Fruit fly (Drosophila melanogaster): ENCODE data around the gene Lint-O.

Gene Lint-O

DNA sequence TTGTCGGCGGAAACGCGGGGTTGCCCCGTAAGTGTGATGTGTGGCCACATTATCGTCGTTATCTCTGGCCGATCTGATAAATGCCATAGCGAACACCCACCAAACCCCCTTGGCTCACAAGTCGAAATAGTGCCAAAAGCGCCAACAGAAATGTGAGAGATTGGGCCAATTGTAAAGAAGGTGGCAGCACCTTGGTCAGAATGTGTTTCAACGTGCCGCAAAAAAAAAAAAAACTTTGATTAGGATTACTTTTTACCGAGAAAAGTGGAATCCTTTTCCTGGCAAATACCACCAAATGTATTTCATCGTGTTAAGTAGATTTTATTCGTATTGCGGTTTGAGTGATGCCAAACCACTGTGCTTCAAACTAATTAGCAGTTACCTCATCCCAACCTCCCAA lies 44.5 kb downstream of the Lint-O start (continued):
- TF ChIP-seq gce (GFP tag; IDR thresholded peaks at IDR 0.05) (peak; percentile 54; the same call in 1 of the 3 replicates), Side (GFP tag; optimal IDR thresholded peaks at IDR 0.05) (peak; percentile 73), ab (GFP tag; optimal IDR thresholded peaks at IDR 0.05) (peak; percentile 64), CG11093 (GFP tag; IDR thresholded peaks at IDR 0.05) (peak; percentile 77; the same call in 2 of the 3 replicates), CG16813 (GFP tag; IDR thresholded peaks at IDR 0.05; ENCODE audit: partially characterized antibody) (no peak), z (GFP tag; IDR thresholded peaks at IDR 0.05) (no peak), nerfin-1 (tag; optimal IDR thresholded peaks at IDR 0.05) (no peak), otp (GFP tag; IDR thresholded peaks at IDR 0.05) (peak; percentile 83; the same call in 2 of the 3 replicates), CG14860 (GFP tag; IDR thresholded peaks at IDR 0.05; ENCODE audit: partially characterized antibody) (0 out of 3 replicates have a peak, but pooled peaks have one; percentile 48), jumu (GFP tag; optimal IDR thresholded peaks at IDR 0.05) (peak; percentile 84), slou (GFP tag; optimal IDR thresholded peaks at IDR 0.05) (peak; percentile 44), Mes4 (GFP tag; optimal IDR thresholded peaks at IDR 0.05) (peak; percentile 67), Fer3 (tag; optimal IDR thresholded peaks at IDR 0.05) (peak; percentile 84), CG14710 (tag; optimal IDR thresholded peaks at IDR 0.05) (no peak), odd (GFP tag; optimal IDR thresholded peaks at IDR 0.05) (peak; percentile 66), NfI (GFP tag; optimal IDR thresholded peaks at IDR 0.05) (peak; percentile 80), CG3163 (GFP tag; optimal IDR thresholded peaks at IDR 0.05) (peak; percentile 60), PHDP (tag; optimal IDR thresholded peaks at IDR 0.05) (peak; percentile 79), exex (tag; optimal IDR thresholded peaks at IDR 0.05) (peak; percentile 85), CG17829 (tag; optimal IDR thresholded peaks at IDR 0.05) (no peak), ara (GFP tag; IDR thresholded peaks at IDR 0.05) (peak; percentile 55; the same call in 1 of the 2 replicates), Taf1 (GFP tag; IDR thresholded peaks at IDR 0.05) (peak; percentile 95), sqz (GFP tag; optimal IDR thresholded peaks at IDR 0.05) (no peak), MESR4 (GFP tag; optimal IDR thresholded peaks at IDR 0.05) (no peak), CG10209 (GFP tag; optimal IDR thresholded peaks at IDR 0.05) (peak; percentile 81), Chrac-16 (GFP tag; optimal IDR thresholded peaks at IDR 0.05) (peak; percentile 64), CG18476 (GFP tag; optimal IDR thresholded peaks at IDR 0.05) (peak; percentile 64), CG31224 (GFP tag; IDR thresholded peaks at IDR 0.05) (peak; percentile 85), CG8924 (tag; optimal IDR thresholded peaks at IDR 0.05) (peak; percentile 52), Myb (GFP tag; optimal IDR thresholded peaks at IDR 0.05) (peak; percentile 74), CTCF (GFP tag; optimal IDR thresholded peaks at IDR 0.05) (no peak), CG5180 (GFP tag; optimal IDR thresholded peaks at IDR 0.05) (peak; percentile 41), fd96Cb (tag; optimal IDR thresholded peaks at IDR 0.05) (peak; percentile 45), Doc2 (GFP tag; IDR thresholded peaks at IDR 0.05) (peak; percentile 61), bcd (GFP tag; optimal IDR thresholded peaks at IDR 0.05) (peak; percentile 74), fd64A (GFP tag; optimal IDR thresholded peaks at IDR 0.05) (no peak), CG7963 (GFP tag; IDR thresholded peaks at IDR 0.05; ENCODE audit: partially characterized antibody) (no peak), CG2678 (tag; optimal IDR thresholded peaks at IDR 0.05) (peak; percentile 86), CG13624 (GFP tag; optimal IDR thresholded peaks at IDR 0.05) (peak; percentile 81), eyg (GFP tag; optimal IDR thresholded peaks at IDR 0.05) (peak; percentile 72), CG1024 (GFP tag; IDR thresholded peaks at IDR 0.05) (peak; percentile 37; the same call in 1 of the 2 replicates), CG1647 (GFP tag; optimal IDR thresholded peaks at IDR 0.05) (peak; percentile 63), CG8478 (optimal IDR thresholded peaks at IDR 0.05) (no peak), Dek (tag; optimal IDR thresholded peaks at IDR 0.05) (peak; percentile 72), CG15073 (GFP tag; optimal IDR thresholded peaks at IDR 0.05) (no peak), CG10147 (GFP tag; optimal IDR thresholded peaks at IDR 0.05) (peak; percentile 35), Trl (optimal IDR thresholded peaks at IDR 0.05) (no peak), Trl (GFP tag; optimal IDR thresholded peaks at IDR 0.05) (peak; percentile 75), Hr51 (GFP tag; optimal IDR thresholded peaks at IDR 0.05) (peak; percentile 73 to 81), CG9437 (GFP tag; optimal IDR thresholded peaks at IDR 0.05) (peak; percentile 1), jing (GFP tag; optimal IDR thresholded peaks at IDR 0.05) (no peak)
